Fruit fly (Drosophila melanogaster) whole organism, embryonic: Measurements from ENCODE around the gene Ssk.

ENCODE experiments used
- Atf-2 ChIP-seq: fragments of 200-800 bp; sonication (Bioruptor generic); optimal IDR thresholded peaks from 2 replicates; lab custom pipeline; 2016; ENCODE audit warnings: missing biosample characterization, missing genetic modification characterization
- Bdp1 ChIP-seq: fragments of 200-800 bp; sonication (Bioruptor generic); optimal IDR thresholded peaks from 3 replicates; lab custom pipeline; 2016; ENCODE audit warnings: missing biosample characterization, missing genetic modification characterization
- Blimp-1 ChIP-seq: fragments of 200-800 bp; sonication (Bioruptor generic); optimal IDR thresholded peaks from 3 replicates; lab custom pipeline; 2018; ENCODE audit warnings: missing biosample characterization, missing genetic modification characterization, mild to moderate bottlenecking, moderate library complexity, missing genetic modification reagents
- BtbVII ChIP-seq: fragments of 200-800 bp; sonication (Bioruptor generic); optimal IDR thresholded peaks from 3 replicates; lab custom pipeline; 2017; ENCODE audit warnings: missing biosample characterization, mild to moderate bottlenecking, missing genetic modification characterization
- CG10147 ChIP-seq: fragments of 200-800 bp; sonication (Bioruptor generic); optimal IDR thresholded peaks from 2 replicates; lab custom pipeline; 2019; ENCODE audit warnings: missing biosample characterization, mild to moderate bottlenecking, missing genetic modification characterization, moderate library complexity
- CG10654 ChIP-seq: fragments of 200-800 bp; sonication (Bioruptor generic); optimal IDR thresholded peaks from 2 replicates; lab custom pipeline; 2016; ENCODE audit warnings: missing biosample characterization, missing genetic modification characterization
- CG11085 ChIP-seq: fragments of 200-800 bp; sonication (Bioruptor generic); IDR thresholded peaks from 2 replicates; pipeline ENCODE4 v1.3.6; 2022; ENCODE audit warnings: missing biosample characterization, missing genetic modification characterization
- CG11723 ChIP-seq: fragments of 200-800 bp; sonication (Bioruptor generic); optimal IDR thresholded peaks from 2 replicates; lab custom pipeline; 2017; ENCODE audit warnings: missing biosample characterization, mild to moderate bottlenecking, missing genetic modification characterization
- CG12236 ChIP-seq: fragments of 200-800 bp; sonication (Bioruptor generic); optimal IDR thresholded peaks from 2 replicates; lab custom pipeline; 2016; ENCODE audit warnings: missing biosample characterization, missing genetic modification characterization
- CG13296 ChIP-seq: fragments of 200-800 bp; sonication (Bioruptor generic); optimal IDR thresholded peaks from 3 replicates; lab custom pipeline; 2018; ENCODE audit warnings: missing biosample characterization, mild to moderate bottlenecking, missing genetic modification characterization
- CG15011 ChIP-seq: fragments of 200-800 bp; sonication (Bioruptor generic); optimal IDR thresholded peaks from 3 replicates; lab custom pipeline; 2018; ENCODE audit warnings: missing biosample characterization, mild to moderate bottlenecking, missing genetic modification characterization
- CG1792 ChIP-seq: fragments of 200-800 bp; sonication (Bioruptor generic); optimal IDR thresholded peaks from 2 replicates; lab custom pipeline; 2016; ENCODE audit warnings: missing biosample characterization, missing genetic modification characterization
- CG18599 ChIP-seq: fragments of 200-800 bp; sonication (Bioruptor generic); optimal IDR thresholded peaks from 3 replicates; lab custom pipeline; 2017; ENCODE audit warnings: missing biosample characterization, missing genetic modification characterization, mild to moderate bottlenecking, moderate library complexity, missing genetic modification reagents
- CG18764 ChIP-seq: fragments of 200-800 bp; sonication (Bioruptor generic); optimal IDR thresholded peaks from 3 replicates; lab custom pipeline; 2016; ENCODE audit warnings: missing biosample characterization, missing genetic modification characterization
- CG2678 ChIP-seq: fragments of 200-800 bp; sonication (Bioruptor generic); optimal IDR thresholded peaks from 3 replicates; lab custom pipeline; 2019; ENCODE audit warnings: missing biosample characterization, mild to moderate bottlenecking, missing genetic modification characterization, moderate library complexity
- CG2712 ChIP-seq: fragments of 200-800 bp; optimal IDR thresholded peaks from 3 replicates; lab custom pipeline; 2019; ENCODE audit warnings: missing biosample characterization, mild to moderate bottlenecking, missing genetic modification characterization, moderate library complexity
- CG32532 ChIP-seq: fragments of 200-800 bp; sonication (Bioruptor generic); IDR thresholded peaks from 2 replicates; pipeline ENCODE4 v1.3.6; 2022; ENCODE audit warnings: missing biosample characterization, missing genetic modification characterization
- CG34422 ChIP-seq: fragments of 200-800 bp; sonication (Bioruptor generic); IDR thresholded peaks from 3 replicates; pipeline ENCODE4 v1.3.6; 2022; ENCODE audit warnings: missing biosample characterization, missing genetic modification characterization
- CG6272 ChIP-seq: fragments of 200-800 bp; sonication (Bioruptor generic); IDR thresholded peaks from 2 replicates; pipeline ENCODE4 v1.3.6; 2022; ENCODE audit warnings: missing biosample characterization, missing genetic modification characterization
- CG6854 ChIP-seq: fragments of 200-800 bp; sonication (Bioruptor generic); optimal IDR thresholded peaks from 3 replicates; lab custom pipeline; 2017; ENCODE audit warnings: missing biosample characterization, mild to moderate bottlenecking, missing genetic modification characterization
- CG7786 ChIP-seq: fragments of 200-800 bp; sonication (Bioruptor generic); optimal IDR thresholded peaks from 2 replicates; lab custom pipeline; 2016; ENCODE audit warnings: missing biosample characterization, missing genetic modification characterization
- CG7839 ChIP-seq: fragments of 200-800 bp; sonication (Bioruptor generic); optimal IDR thresholded peaks from 3 replicates; lab custom pipeline; 2018; ENCODE audit warnings: missing biosample characterization, mild to moderate bottlenecking, missing genetic modification characterization, moderate library complexity
- CG8765 ChIP-seq: fragments of 200-800 bp; sonication (Bioruptor generic); IDR thresholded peaks from 2 replicates; pipeline ENCODE4 v1.3.6; 2022; ENCODE audit warnings: missing biosample characterization, missing genetic modification characterization
- CG9215 ChIP-seq: fragments of 200-800 bp; sonication (Bioruptor generic); IDR thresholded peaks from 2 replicates; pipeline ENCODE4 v1.3.6; 2022; ENCODE audit warnings: missing biosample characterization, missing genetic modification characterization
- CG9797 ChIP-seq: fragments of 200-800 bp; sonication (Bioruptor generic); optimal IDR thresholded peaks from 3 replicates; lab custom pipeline; 2018; ENCODE audit warnings: missing biosample characterization, mild to moderate bottlenecking, missing genetic modification characterization
- Dref ChIP-seq: fragments of 200-800 bp; sonication (Bioruptor generic); IDR thresholded peaks from 2 replicates; pipeline ENCODE4 v1.3.6; 2022; ENCODE audit warnings: missing biosample characterization, missing genetic modification characterization
- Ets65A ChIP-seq: fragments of 200-800 bp; sonication (Bioruptor generic); peaks from one replicate; lab custom pipeline; 2016; ENCODE audit warnings: missing biosample characterization, missing genetic modification characterization
- Hmr ChIP-seq: fragments of 200-800 bp; sonication (Bioruptor generic); optimal IDR thresholded peaks from 3 replicates; lab custom pipeline; 2017; ENCODE audit warnings: mild to moderate bottlenecking, missing biosample characterization, missing genetic modification reagents, missing genetic modification characterization
- Hr78 ChIP-seq, 2 experiments: fragments of 200-800 bp in 1 of 2; fragments of >200 bp in 1 of 2; sonication (Bioruptor generic) in 1 of 2; optimal IDR thresholded peaks; 2 replicates each; lab custom pipeline; 2017 to 2019; ENCODE audit warnings: missing biosample characterization in 2 of 2, missing genetic modification characterization in 2 of 2, mild to moderate bottlenecking in 1 of 2, moderate library complexity in 1 of 2
- Rfx ChIP-seq: fragments of 200-800 bp; sonication (Bioruptor generic); IDR thresholded peaks from 2 replicates; pipeline ENCODE4 v1.3.6; 2022; ENCODE audit warnings: missing biosample characterization, missing genetic modification characterization
- Rx ChIP-seq: fragments of 200-800 bp; sonication (Bioruptor generic); IDR thresholded peaks from 2 replicates; pipeline ENCODE4 v1.3.6; 2022; ENCODE audit warnings: missing biosample characterization, missing genetic modification characterization
- Sox102F ChIP-seq: fragments of 200-800 bp; sonication (Bioruptor generic); optimal IDR thresholded peaks from 2 replicates; lab custom pipeline; 2018; ENCODE audit warnings: missing biosample characterization, mild to moderate bottlenecking, missing genetic modification characterization, moderate library complexity
- Vsx1 ChIP-seq: fragments of 200-800 bp; sonication (Bioruptor generic); optimal IDR thresholded peaks from 2 replicates; lab custom pipeline; 2017; ENCODE audit warnings: missing biosample characterization, mild to moderate bottlenecking, missing genetic modification characterization, missing genetic modification reagents
- al ChIP-seq: fragments of 200-800 bp; sonication (Bioruptor generic); IDR thresholded peaks from 2 replicates; pipeline ENCODE4 v1.3.6; 2022; ENCODE audit warnings: missing biosample characterization, missing genetic modification characterization
- br ChIP-seq: fragments of >200 bp; optimal IDR thresholded peaks from 2 replicates; lab custom pipeline; 2017
- btn ChIP-seq: fragments of 200-800 bp; sonication (Bioruptor generic); optimal IDR thresholded peaks from 2 replicates; lab custom pipeline; 2016; ENCODE audit warnings: missing biosample characterization, missing genetic modification characterization
- dmrt99B ChIP-seq: fragments of 200-800 bp; sonication (Bioruptor generic); optimal IDR thresholded peaks from 2 replicates; lab custom pipeline; 2018; ENCODE audit warnings: missing biosample characterization, mild to moderate bottlenecking, missing genetic modification characterization, moderate library complexity
- eyg ChIP-seq: fragments of 200-800 bp; sonication (Bioruptor generic); optimal IDR thresholded peaks from 3 replicates; lab custom pipeline; 2016; ENCODE audit warnings: missing biosample characterization, missing genetic modification characterization
- fd64A ChIP-seq: fragments of 200-800 bp; sonication (Bioruptor generic); optimal IDR thresholded peaks from 3 replicates; lab custom pipeline; 2018; ENCODE audit warnings: missing biosample characterization, mild to moderate bottlenecking, missing genetic modification characterization
- gt ChIP-seq: fragments of 200-800 bp; sonication (Bioruptor generic); IDR thresholded peaks from 2 replicates; pipeline ENCODE4 v1.3.6; 2022; ENCODE audit warnings: missing biosample characterization, missing genetic modification characterization
- hb ChIP-seq: fragments of 200-800 bp; sonication (Bioruptor generic); IDR thresholded peaks from 3 replicates; pipeline ENCODE4 v1.3.6; 2022; ENCODE audit warnings: missing biosample characterization, missing genetic modification characterization; ENCODE audit not compliant: partially characterized antibody
- hkb ChIP-seq, 2 experiments: fragments of 200-800 bp in 1 of 2; fragments of >200 bp in 1 of 2; sonication (Bioruptor generic) in 1 of 2; IDR thresholded peaks in 1 of 2; optimal IDR thresholded peaks in 1 of 2; 2 replicates each; pipeline versions ENCODE4 v1.3.6 to Lab custom; 2017 to 2022; ENCODE audit warnings: missing biosample characterization in 1 of 2, missing genetic modification characterization in 1 of 2
- hth ChIP-seq: fragments of >200 bp; optimal IDR thresholded peaks from 2 replicates; lab custom pipeline; 2017; ENCODE audit warnings: inconsistent platforms
- mirr ChIP-seq: fragments of 200-800 bp; sonication (Bioruptor generic); optimal IDR thresholded peaks from 3 replicates; lab custom pipeline; 2018; ENCODE audit warnings: missing biosample characterization, mild to moderate bottlenecking, missing genetic modification characterization
- nau ChIP-seq: fragments of 200-800 bp; sonication (Bioruptor generic); optimal IDR thresholded peaks from 3 replicates; lab custom pipeline; 2017; ENCODE audit warnings: missing biosample characterization, mild to moderate bottlenecking, missing genetic modification characterization, missing genetic modification reagents
- nmo ChIP-seq: fragments of 200-800 bp; sonication (Bioruptor generic); optimal IDR thresholded peaks from 2 replicates; lab custom pipeline; 2018; ENCODE audit warnings: missing biosample characterization, mild to moderate bottlenecking, missing genetic modification characterization, moderate library complexity
- onecut ChIP-seq: fragments of 200-800 bp; sonication (Bioruptor generic); IDR thresholded peaks from 2 replicates; pipeline ENCODE4 v1.3.6; 2022; ENCODE audit warnings: missing biosample characterization, missing genetic modification characterization
- p53 ChIP-seq: fragments of 200-800 bp; sonication (Bioruptor generic); optimal IDR thresholded peaks from 2 replicates; lab custom pipeline; 2016; ENCODE audit warnings: missing biosample characterization, missing genetic modification characterization
- pho ChIP-seq: fragments of 200-800 bp; sonication (Bioruptor generic); optimal IDR thresholded peaks from 2 replicates; lab custom pipeline; 2016; ENCODE audit warnings: missing biosample characterization, missing genetic modification characterization
- sens-2 ChIP-seq: fragments of 200-800 bp; sonication (Bioruptor generic); IDR thresholded peaks from 2 replicates; pipeline ENCODE4 v1.3.6; 2022; ENCODE audit warnings: missing biosample characterization, missing genetic modification characterization

The Ssk gene

DNA sequence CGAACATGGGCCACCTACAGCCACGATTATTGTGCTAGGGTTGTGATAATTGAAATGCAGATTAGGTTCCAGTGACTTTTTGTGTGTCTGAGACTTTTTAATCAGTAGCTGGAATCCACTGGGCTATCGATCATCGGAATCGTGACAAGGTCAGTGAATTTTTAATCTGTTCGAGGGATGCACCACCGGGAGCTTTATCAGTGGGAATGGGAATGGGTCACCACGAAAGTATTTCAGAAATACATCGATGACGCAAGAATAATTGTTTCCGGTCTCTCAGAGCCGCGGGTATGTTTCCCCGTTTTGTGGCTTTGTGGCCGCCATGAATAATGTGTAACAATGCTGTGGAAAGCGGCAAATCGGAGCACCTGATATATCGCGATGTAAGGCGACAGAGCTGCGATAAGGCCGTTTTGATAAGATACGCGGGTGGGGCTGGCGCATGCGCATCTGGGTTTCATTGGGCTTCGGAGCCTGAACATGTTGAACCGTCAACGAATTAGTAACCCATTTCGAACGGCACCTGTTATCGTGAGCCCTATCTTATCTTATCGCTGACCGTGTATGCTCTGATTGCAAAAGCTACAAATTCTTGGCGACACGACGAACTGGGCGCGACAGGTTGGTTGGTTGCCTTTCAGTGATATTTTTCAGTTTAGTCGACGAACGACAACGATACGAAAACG lies at the start of gene Ssk:
Ssk (plus strand) TSS at position 638 of the 686 bp plus-strand sequence.
- no peak for TF ChIP-seq nmo (GFP tag; lab: Kevin White, UChicago)
- no peak for TF ChIP-seq CG34422 (GFP tag; lab: Robert Waterston, UW)
- TF ChIP-seq mirr (GFP tag; lab: Kevin White, UChicago), result peak; percentile 82
- TF ChIP-seq dmrt99B (tag; lab: Kevin White, UChicago), result no peak
- peak; percentile 34 for TF ChIP-seq CG18599 (GFP tag; lab: Kevin White, UChicago)
- peak; percentile 54 for TF ChIP-seq Hmr (GFP tag; lab: Kevin White, UChicago)
- TF ChIP-seq fd64A (GFP tag; lab: Kevin White, UChicago), result no peak
- TF ChIP-seq br, result no peak
- peak; percentile 12 for TF ChIP-seq CG10147 (GFP tag; lab: Kevin White, UChicago)
- no peak for TF ChIP-seq gt (GFP tag; lab: Robert Waterston, UW)
- TF ChIP-seq CG6854 (GFP tag; lab: Kevin White, UChicago), result peak; percentile 45
- TF ChIP-seq Hr78 (GFP tag; optimal IDR thresholded peaks at IDR 0.05; lab: Kevin White, UChicago), result peak in 1 of 2 experiments; percentile 20
- TF ChIP-seq BtbVII (GFP tag; lab: Kevin White, UChicago), result peak; percentile 49
- TF ChIP-seq Vsx1 (GFP tag; lab: Kevin White, UChicago), result no peak
- TF ChIP-seq CG11723, result no peak
- TF ChIP-seq hth (lab: Kevin White, UChicago), result no peak
- no peak for TF ChIP-seq sens-2
- no peak for TF ChIP-seq hkb (optimal IDR thresholded peaks at IDR 0.05; lab: Kevin White, UChicago)
- 0 out of 2 replicates have a peak, but pooled peaks have one; percentile 27 for TF ChIP-seq hkb (GFP tag; IDR thresholded peaks at IDR 0.05; lab: Robert Waterston, UW)
- no peak for TF ChIP-seq CG12236
- TF ChIP-seq Rfx (GFP tag; lab: Robert Waterston, UW), result peak; percentile 12; the same call in 1 of the 2 replicates
- no peak for TF ChIP-seq CG6272 (GFP tag; lab: Robert Waterston, UW)
- peak; percentile 35; the same call in 1 of the 2 replicates for TF ChIP-seq CG8765 (GFP tag; lab: Robert Waterston, UW)
- peak; percentile 7; the same call in 1 of the 2 replicates for TF ChIP-seq onecut (GFP tag; lab: Robert Waterston, UW)
- no peak for TF ChIP-seq pho (GFP tag; lab: Kevin White, UChicago)
- no peak for TF ChIP-seq CG1792 (GFP tag; lab: Kevin White, UChicago)
- no peak for TF ChIP-seq p53 (GFP tag; lab: Kevin White, UChicago)
- TF ChIP-seq nau (GFP tag; lab: Kevin White, UChicago), result no peak
- TF ChIP-seq Blimp-1 (GFP tag; lab: Kevin White, UChicago), result no peak
- no peak for TF ChIP-seq eyg
- no peak for TF ChIP-seq CG9797 (GFP tag; lab: Kevin White, UChicago)
- no peak for TF ChIP-seq CG15011 (GFP tag; lab: Kevin White, UChicago)
- no peak for TF ChIP-seq CG18764 (GFP tag; lab: Kevin White, UChicago)
- TF ChIP-seq CG7786, result no peak
- TF ChIP-seq CG2712, result no peak
- no peak for TF ChIP-seq btn
- TF ChIP-seq Bdp1 (GFP tag; lab: Kevin White, UChicago), result no peak
- no peak for TF ChIP-seq Rx (GFP tag; lab: Robert Waterston, UW)
- TF ChIP-seq Sox102F (GFP tag; lab: Kevin White, UChicago), result no peak
- TF ChIP-seq CG13296 (GFP tag; lab: Kevin White, UChicago), result no peak
- no peak for TF ChIP-seq CG7839 (tag; lab: Kevin White, UChicago)
- TF ChIP-seq CG2678 (tag; lab: Kevin White, UChicago), result no peak
- no peak for TF ChIP-seq Dref (GFP tag; lab: Robert Waterston, UW)
- TF ChIP-seq CG9215 (GFP tag; lab: Robert Waterston, UW), result no peak
- TF ChIP-seq CG10654 (GFP tag; lab: Kevin White, UChicago), result no peak
- no peak for TF ChIP-seq Atf-2
- TF ChIP-seq CG11085, result peak; percentile 61; the same call in 1 of the 2 replicates
- peak; percentile 16 for TF ChIP-seq Ets65A (GFP tag; lab: Kevin White, UChicago)
- TF ChIP-seq CG32532 (GFP tag; lab: Robert Waterston, UW), result peak; percentile 45; the same call in 1 of the 2 replicates
- TF ChIP-seq hb (GFP tag; lab: Robert Waterston, UW), result no peak
- no peak for TF ChIP-seq al (GFP tag; lab: Robert Waterston, UW)
